Fruit fly (Drosophila melanogaster): ENCODE measurements around the gene CycG.

dm6 chr3R:31603655-31604054 lies 8.8 kb downstream of the CycG start:
- no peak for TF ChIP-seq CTCF (optimal IDR thresholded peaks at IDR 0.05)
- no peak for TF ChIP-seq CG8478 (optimal IDR thresholded peaks at IDR 0.05)

Data from S2 (cell line).